Fruit fly (Drosophila melanogaster) whole organism, embryonic: ENCODE data around the gene SdicB.

ENCODE experiments used
- BEAF-32 ChIP-seq: fragments of 200-800 bp; sonication (Bioruptor generic); optimal IDR thresholded peaks from 3 replicates; lab custom pipeline; 2017; ENCODE audit warnings: missing biosample characterization, missing genetic modification characterization, mild to moderate bottlenecking, moderate library complexity, missing genetic modification reagents
- CG10267 ChIP-seq: fragments of 200-800 bp; sonication (Bioruptor generic); optimal IDR thresholded peaks from 2 replicates; lab custom pipeline; 2018; ENCODE audit warnings: missing biosample characterization, mild to moderate bottlenecking, missing genetic modification characterization, moderate library complexity
- CG11247 ChIP-seq: fragments of 200-800 bp; sonication (Bioruptor generic); IDR thresholded peaks from 2 replicates; pipeline ENCODE4 v1.3.6; 2022; ENCODE audit warnings: missing biosample characterization, missing genetic modification characterization
- CG12744 ChIP-seq: fragments of 200-800 bp; sonication (Bioruptor generic); optimal IDR thresholded peaks from 2 replicates; lab custom pipeline; 2016; ENCODE audit warnings: missing biosample characterization, missing genetic modification characterization
- CG14667 ChIP-seq: fragments of 200-800 bp; sonication (Bioruptor generic); IDR thresholded peaks from 2 replicates; pipeline ENCODE4 v1.3.6; 2022; ENCODE audit warnings: missing biosample characterization, missing genetic modification characterization
- CG14710 ChIP-seq: fragments of 200-800 bp; sonication (Bioruptor generic); optimal IDR thresholded peaks from 3 replicates; lab custom pipeline; 2019; ENCODE audit warnings: missing biosample characterization, mild to moderate bottlenecking, missing genetic modification characterization, moderate library complexity
- CG14860 ChIP-seq: fragments of 200-800 bp; sonication (Bioruptor generic); IDR thresholded peaks from 3 replicates; pipeline ENCODE4 v1.3.6; 2022; ENCODE audit warnings: missing biosample characterization, missing genetic modification characterization; ENCODE audit not compliant: partially characterized antibody
- CG17829 ChIP-seq: fragments of 200-800 bp; optimal IDR thresholded peaks from 2 replicates; lab custom pipeline; 2019; ENCODE audit warnings: missing biosample characterization, mild to moderate bottlenecking, missing genetic modification characterization, moderate library complexity
- CG2116 ChIP-seq: fragments of 200-800 bp; sonication (Bioruptor generic); optimal IDR thresholded peaks from 3 replicates; lab custom pipeline; 2018; ENCODE audit warnings: missing biosample characterization, mild to moderate bottlenecking, missing genetic modification characterization
- CG30020 ChIP-seq: fragments of 200-800 bp; optimal IDR thresholded peaks from 2 replicates; lab custom pipeline; 2019; ENCODE audit warnings: missing biosample characterization, mild to moderate bottlenecking, missing genetic modification characterization, moderate library complexity
- CG34224 ChIP-seq: fragments of 200-800 bp; sonication (Bioruptor generic); IDR thresholded peaks from 3 replicates; pipeline ENCODE4 v1.3.6; 2022; ENCODE audit warnings: missing biosample characterization, missing genetic modification characterization; ENCODE audit not compliant: partially characterized antibody
- CG7963 ChIP-seq: fragments of 200-800 bp; sonication (Bioruptor generic); IDR thresholded peaks from 3 replicates; pipeline ENCODE4 v1.3.6; 2022; ENCODE audit warnings: missing biosample characterization, missing genetic modification characterization; ENCODE audit not compliant: partially characterized antibody
- CG8924 ChIP-seq: fragments of 200-800 bp; optimal IDR thresholded peaks from 3 replicates; lab custom pipeline; 2019; ENCODE audit warnings: missing biosample characterization, mild to moderate bottlenecking, missing genetic modification characterization, moderate library complexity
- CG9727 ChIP-seq: fragments of 200-800 bp; sonication (Bioruptor generic); optimal IDR thresholded peaks from 3 replicates; lab custom pipeline; 2017; ENCODE audit warnings: missing biosample characterization, mild to moderate bottlenecking, missing genetic modification characterization
- CG9797 ChIP-seq: fragments of 200-800 bp; sonication (Bioruptor generic); optimal IDR thresholded peaks from 3 replicates; lab custom pipeline; 2018; ENCODE audit warnings: missing biosample characterization, mild to moderate bottlenecking, missing genetic modification characterization
- D19B ChIP-seq: fragments of 200-800 bp; sonication (Bioruptor generic); optimal IDR thresholded peaks from 2 replicates; lab custom pipeline; 2017; ENCODE audit warnings: missing biosample characterization, mild to moderate bottlenecking, missing genetic modification characterization
- Dll ChIP-seq: fragments of 200-800 bp; sonication (Bioruptor generic); IDR thresholded peaks from 4 replicates; pipeline ENCODE4 v1.3.6; 2022; ENCODE audit warnings: missing biosample characterization, missing genetic modification characterization; ENCODE audit not compliant: partially characterized antibody
- Dp ChIP-seq: fragments of 200-800 bp; sonication (Bioruptor generic); optimal IDR thresholded peaks from 2 replicates; lab custom pipeline; 2018; ENCODE audit warnings: missing biosample characterization, mild to moderate bottlenecking, missing genetic modification characterization, moderate library complexity
- HLH4C ChIP-seq: fragments of 200-800 bp; sonication (Bioruptor generic); IDR thresholded peaks from 3 replicates; pipeline ENCODE4 v1.3.6; 2022; ENCODE audit warnings: missing biosample characterization, missing genetic modification characterization; ENCODE audit not compliant: partially characterized antibody
- Med ChIP-seq: fragments of 200-800 bp; sonication (Bioruptor generic); peaks from one replicate; lab custom pipeline; 2016; ENCODE audit warnings: missing biosample characterization, missing genetic modification characterization, mild to moderate bottlenecking, inconsistent platforms, moderate library complexity
- NfI ChIP-seq: fragments of 200-800 bp; sonication (Bioruptor generic); optimal IDR thresholded peaks from 3 replicates; lab custom pipeline; 2018; ENCODE audit warnings: missing biosample characterization, mild to moderate bottlenecking, missing genetic modification characterization, moderate library complexity
- Rfx ChIP-seq: fragments of 200-800 bp; sonication (Bioruptor generic); IDR thresholded peaks from 2 replicates; pipeline ENCODE4 v1.3.6; 2022; ENCODE audit warnings: missing biosample characterization, missing genetic modification characterization
- Scr ChIP-seq: fragments of 200-800 bp; sonication (Bioruptor generic); IDR thresholded peaks from 2 replicates; pipeline ENCODE4 v1.3.6; 2022; ENCODE audit warnings: missing biosample characterization, missing genetic modification characterization; ENCODE audit not compliant: partially characterized antibody
- Trl ChIP-seq, 3 experiments: fragments of >200 bp in 2 of 3; fragments of 200-800 bp in 1 of 3; sonication (Bioruptor generic) in 1 of 3; optimal IDR thresholded peaks; 2 replicates in 1 of 3; 3 replicates in 2 of 3; lab custom pipeline; 2016 to 2017; ENCODE audit warnings: missing biosample characterization in 1 of 3, missing genetic modification characterization in 1 of 3
- ac ChIP-seq: fragments of 200-800 bp; sonication (Bioruptor generic); optimal IDR thresholded peaks from 3 replicates; lab custom pipeline; 2017; ENCODE audit warnings: missing biosample characterization, mild to moderate bottlenecking, missing genetic modification characterization
- amos ChIP-seq: fragments of 200-800 bp; sonication (Bioruptor generic); IDR thresholded peaks from 2 replicates; pipeline ENCODE4 v1.3.6; 2022; ENCODE audit warnings: missing biosample characterization, missing genetic modification characterization; ENCODE audit not compliant: partially characterized antibody
- aop ChIP-seq: fragments of 200-800 bp; sonication (Bioruptor generic); IDR thresholded peaks from 2 replicates; pipeline ENCODE4 v1.3.6; 2022; ENCODE audit warnings: missing biosample characterization, missing genetic modification characterization
- ato ChIP-seq: fragments of 200-800 bp; sonication (Bioruptor generic); IDR thresholded peaks from 2 replicates; pipeline ENCODE4 v1.3.6; 2022; ENCODE audit warnings: missing biosample characterization, missing genetic modification characterization; ENCODE audit not compliant: partially characterized antibody
- cad ChIP-seq: fragments of >200 bp; optimal IDR thresholded peaks from 2 replicates; lab custom pipeline; 2017; ENCODE audit warnings: missing biosample characterization, missing genetic modification characterization
- dimm ChIP-seq: fragments of 200-800 bp; sonication (Bioruptor generic); IDR thresholded peaks from 2 replicates; pipeline ENCODE4 v1.3.6; 2022; ENCODE audit warnings: missing biosample characterization, missing genetic modification characterization
- ken ChIP-seq: fragments of 200-800 bp; sonication (Bioruptor generic); IDR thresholded peaks from 3 replicates; pipeline ENCODE4 v1.3.6; 2022; ENCODE audit warnings: missing biosample characterization, missing genetic modification characterization
- klu ChIP-seq: fragments of 200-800 bp; sonication (Bioruptor generic); IDR thresholded peaks from 2 replicates; pipeline ENCODE4 v1.3.6; 2022; ENCODE audit warnings: missing biosample characterization, missing genetic modification characterization
- knrl ChIP-seq: fragments of 200-800 bp; sonication (Bioruptor generic); IDR thresholded peaks from 3 replicates; pipeline ENCODE4 v1.3.6; 2022; ENCODE audit warnings: missing biosample characterization, missing genetic modification characterization; ENCODE audit not compliant: partially characterized antibody
- mld ChIP-seq: fragments of 200-800 bp; sonication (Bioruptor generic); IDR thresholded peaks from 3 replicates; pipeline ENCODE4 v1.3.6; 2022; ENCODE audit warnings: missing biosample characterization, missing genetic modification characterization; ENCODE audit not compliant: partially characterized antibody
- nerfin-2 ChIP-seq: fragments of 200-800 bp; sonication (Bioruptor generic); IDR thresholded peaks from 2 replicates; pipeline ENCODE4 v1.3.6; 2022; ENCODE audit warnings: missing biosample characterization, missing genetic modification characterization; ENCODE audit not compliant: partially characterized antibody
- pzg ChIP-seq: fragments of 200-800 bp; sonication (Bioruptor generic); optimal IDR thresholded peaks from 3 replicates; lab custom pipeline; 2018; ENCODE audit warnings: missing biosample characterization, mild to moderate bottlenecking, missing genetic modification characterization, moderate library complexity
- rib ChIP-seq: fragments of 200-800 bp; sonication (Bioruptor generic); IDR thresholded peaks from 2 replicates; pipeline ENCODE4 v1.3.6; 2022; ENCODE audit warnings: missing biosample characterization, missing genetic modification characterization
- row ChIP-seq: fragments of 200-800 bp; sonication (Bioruptor generic); IDR thresholded peaks from 3 replicates; pipeline ENCODE4 v1.3.6; 2022; ENCODE audit warnings: missing biosample characterization, missing genetic modification characterization
- sc ChIP-seq, 3 experiments: fragments of >200 bp in 2 of 3; fragments of 200-800 bp in 1 of 3; sonication (Bioruptor generic) in 1 of 3; optimal IDR thresholded peaks; 2 replicates in 2 of 3; 3 replicates in 1 of 3; lab custom pipeline; 2017; ENCODE audit warnings: mild to moderate bottlenecking in 1 of 3, missing biosample characterization in 1 of 3, missing genetic modification characterization in 1 of 3, missing genetic modification reagents in 1 of 3
- sens ChIP-seq: fragments of 200-800 bp; sonication (Bioruptor generic); peaks from one replicate; lab custom pipeline; 2016; ENCODE audit warnings: missing biosample characterization, missing genetic modification characterization
- ssp ChIP-seq: fragments of 200-800 bp; sonication (Bioruptor generic); IDR thresholded peaks from 2 replicates; pipeline ENCODE4 v1.3.6; 2022; ENCODE audit warnings: missing biosample characterization, missing genetic modification characterization
- stwl ChIP-seq: fragments of 200-800 bp; sonication (Bioruptor generic); optimal IDR thresholded peaks from 3 replicates; lab custom pipeline; 2018; ENCODE audit warnings: missing biosample characterization, mild to moderate bottlenecking, missing genetic modification characterization, moderate library complexity
- tin ChIP-seq: fragments of 200-800 bp; sonication (Bioruptor generic); optimal IDR thresholded peaks from 3 replicates; lab custom pipeline; 2016; ENCODE audit warnings: missing biosample characterization, missing genetic modification characterization
- tio ChIP-seq: fragments of 200-800 bp; sonication (Bioruptor generic); optimal IDR thresholded peaks from 2 replicates; lab custom pipeline; 2017; ENCODE audit warnings: missing biosample characterization, missing genetic modification characterization, inconsistent platforms
- tll ChIP-seq, 2 experiments: fragments of 200-800 bp in 1 of 2; fragments of >200 bp in 1 of 2; sonication (Bioruptor generic) in 1 of 2; optimal IDR thresholded peaks; 2 replicates each; lab custom pipeline; 2017 to 2019; ENCODE audit warnings: missing biosample characterization in 2 of 2, missing genetic modification characterization in 2 of 2, mild to moderate bottlenecking in 1 of 2, moderate library complexity in 1 of 2
- tna ChIP-seq: fragments of 200-800 bp; sonication (Bioruptor generic); IDR thresholded peaks from 2 replicates; pipeline ENCODE4 v1.3.6; 2022; ENCODE audit warnings: missing biosample characterization, missing genetic modification characterization; ENCODE audit not compliant: partially characterized antibody

Gene SdicB

DNA sequence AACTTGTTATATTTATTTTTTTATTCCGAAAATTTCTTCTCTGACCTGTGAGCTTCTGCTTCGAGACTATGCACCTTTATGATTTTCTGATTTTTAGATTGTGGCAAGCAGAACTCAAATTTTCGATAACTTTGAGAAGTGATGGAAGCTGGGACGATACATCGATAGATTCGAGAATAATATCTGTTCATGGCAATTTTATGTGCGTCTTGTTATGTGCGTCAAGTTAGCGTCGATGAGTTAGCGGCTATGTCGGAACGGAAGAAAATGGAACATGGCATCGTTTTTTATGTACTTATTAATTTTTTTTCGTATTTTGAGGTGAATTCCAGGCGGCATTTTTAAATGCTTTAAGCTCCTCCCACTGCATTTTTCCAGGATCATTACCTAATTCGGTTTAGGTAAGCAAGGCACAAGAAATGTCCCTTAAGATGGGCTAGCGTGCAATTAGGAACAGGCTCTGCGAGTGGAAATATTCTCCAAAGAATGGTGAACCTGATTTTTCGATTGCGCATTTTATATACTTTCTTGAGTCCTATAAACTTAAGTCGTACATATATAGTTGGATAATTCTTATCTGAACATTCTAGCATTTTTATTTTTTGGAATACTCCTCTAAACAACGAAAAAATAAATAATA, 43.5 kb downstream of the SdicB start, which contains the start of gene Phf7 (continued):
- peak; percentile 66; the same call in 3 of the 4 replicates for TF ChIP-seq Dll
- peak; percentile 74 for TF ChIP-seq stwl
- TF ChIP-seq tna: peak; percentile 48; the same call in 1 of the 2 replicates
- TF ChIP-seq HLH4C (GFP tag; lab: Robert Waterston, UW): peak; percentile 65
- no peak for TF ChIP-seq ac (GFP tag; lab: Kevin White, UChicago)
- TF ChIP-seq aop: no peak
- peak; percentile 65; the same call in 1 of the 3 replicates for TF ChIP-seq mld (GFP tag; lab: Robert Waterston, UW)
- peak; percentile 62 for TF ChIP-seq CG2116 (GFP tag; lab: Kevin White, UChicago)
- TF ChIP-seq CG9797: peak; percentile 15
- TF ChIP-seq CG14860 (GFP tag; lab: Robert Waterston, UW): peak; percentile 56; the same call in 2 of the 3 replicates
- peak; percentile 47; the same call in 1 of the 3 replicates for TF ChIP-seq CG34224 (GFP tag; lab: Robert Waterston, UW)
- TF ChIP-seq sc (optimal IDR thresholded peaks at IDR 0.05; lab: Kevin White, UChicago): no peak
- no peak for TF ChIP-seq sc (GFP tag; optimal IDR thresholded peaks at IDR 0.05; lab: Kevin White, UChicago)
- peak; percentile 73 for TF ChIP-seq Scr (GFP tag; lab: Robert Waterston, UW)
- no peak for TF ChIP-seq CG11247 (GFP tag; lab: Robert Waterston, UW)
- TF ChIP-seq CG30020 (tag; lab: Kevin White, UChicago): peak; percentile 98
- no peak for TF ChIP-seq D19B (GFP tag; lab: Kevin White, UChicago)
- peak; percentile 68 for TF ChIP-seq Med (GFP tag; lab: Kevin White, UChicago)
- TF ChIP-seq tin (GFP tag; lab: Kevin White, UChicago): no peak
- no peak for TF ChIP-seq Trl (optimal IDR thresholded peaks at IDR 0.05; lab: Kevin White, UChicago)
- no peak for TF ChIP-seq Trl (GFP tag; optimal IDR thresholded peaks at IDR 0.05; lab: Kevin White, UChicago)
- TF ChIP-seq CG7963 (GFP tag; lab: Robert Waterston, UW): peak; percentile 52; the same call in 1 of the 3 replicates
- TF ChIP-seq Dp: peak; percentile 64
- peak; percentile 59 for TF ChIP-seq ato (GFP tag; lab: Robert Waterston, UW)
- peak; percentile 83 for TF ChIP-seq BEAF-32
- peak; percentile 15; the same call in 1 of the 2 replicates for TF ChIP-seq Rfx
- TF ChIP-seq CG10267 (tag; lab: Kevin White, UChicago): peak; percentile 29
- TF ChIP-seq pzg (GFP tag; lab: Kevin White, UChicago): peak; percentile 85
- peak; percentile 14 for TF ChIP-seq CG17829
- peak; percentile 86 for TF ChIP-seq amos (GFP tag; lab: Robert Waterston, UW)
- no peak for TF ChIP-seq cad (GFP tag; lab: Kevin White, UChicago)
- TF ChIP-seq ken: no peak
- no peak for TF ChIP-seq tll (GFP tag; optimal IDR thresholded peaks at IDR 0.05; lab: Kevin White, UChicago)
- peak; percentile 38 for TF ChIP-seq CG14710 (tag; lab: Kevin White, UChicago)
- peak; percentile 42; the same call in 1 of the 2 replicates for TF ChIP-seq CG14667 (GFP tag; lab: Robert Waterston, UW)
- peak; percentile 81 for TF ChIP-seq knrl
- TF ChIP-seq sens (GFP tag; lab: Kevin White, UChicago): peak; percentile 53
- peak; percentile 39; the same call in 1 of the 2 replicates for TF ChIP-seq nerfin-2 (GFP tag; lab: Robert Waterston, UW)
- TF ChIP-seq klu (GFP tag; lab: Robert Waterston, UW): no peak
- no peak for TF ChIP-seq CG8924 (tag; lab: Kevin White, UChicago)
- TF ChIP-seq CG12744 (GFP tag; lab: Kevin White, UChicago): no peak
- peak; percentile 78 for TF ChIP-seq ssp (GFP tag; lab: Robert Waterston, UW)
- TF ChIP-seq NfI (GFP tag; lab: Kevin White, UChicago): no peak
- no peak for TF ChIP-seq rib (GFP tag; lab: Robert Waterston, UW)
- TF ChIP-seq CG9727 (GFP tag; lab: Kevin White, UChicago): no peak
- TF ChIP-seq row (GFP tag; lab: Robert Waterston, UW): peak; percentile 67
- TF ChIP-seq dimm: no peak
- no peak for TF ChIP-seq tio (GFP tag; lab: Kevin White, UChicago)
